Fruit fly (Drosophila melanogaster) whole organism, prepupa: ENCODE data around the gene CG43880.

ENCODE experiments used
- CG10631 ChIP-seq: fragments of 200-800 bp; sonication (Bioruptor generic); optimal IDR thresholded peaks from 2 replicates; lab custom pipeline; 2016; ENCODE audit warnings: missing biosample characterization, missing genetic modification characterization
- CG11294 ChIP-seq: fragments of 200-800 bp; sonication (Bioruptor generic); IDR thresholded peaks from 2 replicates; pipeline ENCODE4 v1.3.6; 2022; ENCODE audit warnings: missing biosample characterization, missing genetic modification characterization
- CG1621 ChIP-seq: fragments of 200-800 bp; sonication (Bioruptor generic); optimal IDR thresholded peaks from 3 replicates; lab custom pipeline; 2018; ENCODE audit warnings: missing biosample characterization, mild to moderate bottlenecking, missing genetic modification characterization
- CG3032 ChIP-seq: fragments of 200-800 bp; optimal IDR thresholded peaks from 2 replicates; lab custom pipeline; 2019; ENCODE audit warnings: missing biosample characterization, mild to moderate bottlenecking, missing genetic modification characterization, moderate library complexity
- CG32006 ChIP-seq: fragments of 200-800 bp; sonication (Bioruptor generic); optimal IDR thresholded peaks from 3 replicates; lab custom pipeline; 2017; ENCODE audit warnings: missing biosample characterization, mild to moderate bottlenecking, missing genetic modification characterization
- CG34406 ChIP-seq: fragments of 200-800 bp; sonication (Bioruptor generic); optimal IDR thresholded peaks from 3 replicates; lab custom pipeline; 2016; ENCODE audit warnings: missing biosample characterization, missing genetic modification characterization
- CG3919 ChIP-seq: fragments of 200-800 bp; sonication (Bioruptor generic); optimal IDR thresholded peaks from 3 replicates; lab custom pipeline; 2016; ENCODE audit warnings: missing biosample characterization, missing genetic modification characterization
- CG4318 ChIP-seq: fragments of 200-800 bp; sonication (Bioruptor generic); optimal IDR thresholded peaks from 3 replicates; lab custom pipeline; 2017; ENCODE audit warnings: missing biosample characterization, mild to moderate bottlenecking, missing genetic modification characterization
- CG6163 ChIP-seq: fragments of 200-800 bp; sonication (Bioruptor generic); IDR thresholded peaks from 3 replicates; pipeline ENCODE4 v1.3.6; 2022; ENCODE audit warnings: missing biosample characterization, missing genetic modification characterization
- Eip75B ChIP-seq: fragments of 200-800 bp; sonication (Bioruptor generic); optimal IDR thresholded peaks from 3 replicates; lab custom pipeline; 2016; ENCODE audit warnings: missing biosample characterization, missing genetic modification characterization
- Ets21C ChIP-seq: fragments of 200-800 bp; sonication (Bioruptor generic); optimal IDR thresholded peaks from 3 replicates; lab custom pipeline; 2016; ENCODE audit warnings: missing biosample characterization, missing genetic modification characterization
- Hr38 ChIP-seq: sonication (Bioruptor generic); optimal IDR thresholded peaks from 2 replicates; lab custom pipeline; 2016; ENCODE audit warnings: missing biosample characterization, missing genetic modification characterization
- Lpt ChIP-seq: fragments of 200-800 bp; sonication (Bioruptor generic); optimal IDR thresholded peaks from 3 replicates; lab custom pipeline; 2016; ENCODE audit warnings: missing biosample characterization, missing genetic modification characterization
- Met ChIP-seq: fragments of 200-800 bp; sonication (Bioruptor generic); optimal IDR thresholded peaks from 3 replicates; lab custom pipeline; 2016; ENCODE audit warnings: missing biosample characterization, missing genetic modification characterization
- OdsH ChIP-seq: fragments of 200-800 bp; sonication (Bioruptor generic); optimal IDR thresholded peaks from 3 replicates; lab custom pipeline; 2016; ENCODE audit warnings: missing biosample characterization, missing genetic modification characterization
- Smox ChIP-seq: fragments of 200-800 bp; sonication (Bioruptor generic); optimal IDR thresholded peaks from 3 replicates; lab custom pipeline; 2016; ENCODE audit warnings: missing biosample characterization, missing genetic modification characterization
- Sox14 ChIP-seq: fragments of 200-800 bp; sonication (Bioruptor generic); optimal IDR thresholded peaks from 3 replicates; lab custom pipeline; 2016; ENCODE audit warnings: missing biosample characterization, missing genetic modification characterization
- achi ChIP-seq: fragments of 200-800 bp; sonication (Bioruptor generic); optimal IDR thresholded peaks from 3 replicates; lab custom pipeline; 2016; ENCODE audit warnings: missing biosample characterization, missing genetic modification characterization
- dac ChIP-seq: fragments of 200-800 bp; sonication (Bioruptor generic); optimal IDR thresholded peaks from 2 replicates; lab custom pipeline; 2017; ENCODE audit warnings: missing biosample characterization, mild to moderate bottlenecking, missing genetic modification characterization
- fd59A ChIP-seq: fragments of 200-800 bp; sonication (Bioruptor generic); optimal IDR thresholded peaks from 2 replicates; lab custom pipeline; 2017; ENCODE audit warnings: missing biosample characterization, mild to moderate bottlenecking, missing genetic modification characterization, missing genetic modification reagents
- fd85E ChIP-seq: fragments of 200-800 bp; sonication (Bioruptor generic); optimal IDR thresholded peaks from 3 replicates; lab custom pipeline; 2016; ENCODE audit warnings: missing biosample characterization, missing genetic modification characterization
- fkh ChIP-seq: fragments of 200-800 bp; sonication (Bioruptor generic); optimal IDR thresholded peaks from 3 replicates; lab custom pipeline; 2017; ENCODE audit warnings: missing biosample characterization, mild to moderate bottlenecking, missing genetic modification characterization, moderate library complexity
- lz ChIP-seq: fragments of 200-800 bp; sonication (Bioruptor generic); optimal IDR thresholded peaks from 3 replicates; lab custom pipeline; 2016; ENCODE audit warnings: missing biosample characterization, missing genetic modification characterization
- net ChIP-seq: fragments of 200-800 bp; sonication (Bioruptor generic); optimal IDR thresholded peaks from 3 replicates; lab custom pipeline; 2016; ENCODE audit warnings: missing biosample characterization, missing genetic modification characterization
- pdm3 ChIP-seq: fragments of 200-800 bp; sonication (Bioruptor generic); optimal IDR thresholded peaks from 3 replicates; lab custom pipeline; 2016; ENCODE audit warnings: missing biosample characterization, missing genetic modification characterization
- spab ChIP-seq: fragments of 200-800 bp; sonication (Bioruptor generic); optimal IDR thresholded peaks from 2 replicates; lab custom pipeline; 2017; ENCODE audit warnings: missing biosample characterization, mild to moderate bottlenecking, missing genetic modification characterization, missing genetic modification reagents
- svp ChIP-seq: fragments of 200-800 bp; sonication (Bioruptor generic); peaks from one replicate; lab custom pipeline; 2016; ENCODE audit warnings: missing biosample characterization, missing genetic modification characterization
- vri ChIP-seq: fragments of 200-800 bp; sonication (Bioruptor generic); optimal IDR thresholded peaks from 3 replicates; lab custom pipeline; 2016; ENCODE audit warnings: missing biosample characterization, mild to moderate bottlenecking, missing genetic modification characterization

The CG43880 gene

dm6 chr3L:7903489-7904150, 42.5 kb downstream of the CG43880 start (continued):
- TF ChIP-seq achi (GFP tag; lab: Kevin White, UChicago) (peak; percentile 74), Smox (GFP tag; lab: Kevin White, UChicago) (peak; percentile 31), Sox14 (GFP tag; lab: Kevin White, UChicago) (no peak), OdsH (GFP tag; lab: Kevin White, UChicago) (no peak), Hr38 (no peak), CG3919 (peak; percentile 72), Met (no peak), lz (GFP tag; lab: Kevin White, UChicago) (no peak), Ets21C (GFP tag; lab: Kevin White, UChicago) (no peak), CG10631 (GFP tag; lab: Kevin White, UChicago) (peak; percentile 66), net (peak; percentile 60), pdm3 (peak; percentile 64), CG6163 (GFP tag; lab: Robert Waterston, UW) (peak; percentile 83), CG3032 (tag; lab: Kevin White, UChicago) (peak; percentile 24), svp (GFP tag; lab: Kevin White, UChicago) (no peak), fkh (peak; percentile 91), fd85E (GFP tag; lab: Kevin White, UChicago) (no peak), vri (GFP tag; lab: Kevin White, UChicago) (no peak), fd59A (GFP tag; lab: Kevin White, UChicago) (peak; percentile 32), CG34406 (GFP tag; lab: Kevin White, UChicago) (peak; percentile 48), CG32006 (peak; percentile 82), Lpt (GFP tag; lab: Kevin White, UChicago) (peak; percentile 76), CG1621 (no peak), CG4318 (GFP tag; lab: Kevin White, UChicago) (peak; percentile 42), Eip75B (GFP tag; lab: Kevin White, UChicago) (no peak), dac (GFP tag; lab: Kevin White, UChicago) (no peak), CG11294 (peak; percentile 69), spab (GFP tag; lab: Kevin White, UChicago) (peak; percentile 11)
